Fruit fly (Drosophila melanogaster) whole organism, embryonic: ENCODE data around the gene CG16956.

Experiments
- Adf1 ChIP-seq: fragments of 200-800 bp; sonication (Bioruptor generic); IDR thresholded peaks from 2 replicates; pipeline ENCODE4 v1.3.6; 2022; ENCODE audit warnings: missing biosample characterization, missing genetic modification characterization
- Asciz ChIP-seq: fragments of 200-800 bp; sonication (Bioruptor generic); optimal IDR thresholded peaks from 2 replicates; lab custom pipeline; 2017; ENCODE audit warnings: missing biosample characterization, mild to moderate bottlenecking, missing genetic modification characterization, missing genetic modification reagents
- Atf-2 ChIP-seq: fragments of 200-800 bp; sonication (Bioruptor generic); optimal IDR thresholded peaks from 2 replicates; lab custom pipeline; 2016; ENCODE audit warnings: missing biosample characterization, missing genetic modification characterization
- CG14710 ChIP-seq: fragments of 200-800 bp; sonication (Bioruptor generic); optimal IDR thresholded peaks from 3 replicates; lab custom pipeline; 2019; ENCODE audit warnings: missing biosample characterization, mild to moderate bottlenecking, missing genetic modification characterization, moderate library complexity
- CG1529 ChIP-seq: fragments of 200-800 bp; sonication (Bioruptor generic); optimal IDR thresholded peaks from 3 replicates; lab custom pipeline; 2018; ENCODE audit warnings: missing biosample characterization, missing genetic modification characterization
- CG16815 ChIP-seq: fragments of 200-800 bp; sonication (Bioruptor generic); optimal IDR thresholded peaks from 3 replicates; lab custom pipeline; 2017; ENCODE audit warnings: missing biosample characterization, mild to moderate bottlenecking, missing genetic modification characterization
- CG18476 ChIP-seq: fragments of 200-800 bp; sonication (Bioruptor generic); optimal IDR thresholded peaks from 2 replicates; lab custom pipeline; 2016; ENCODE audit warnings: missing biosample characterization, mild to moderate bottlenecking, missing genetic modification characterization
- CG18619 ChIP-seq: fragments of 200-800 bp; sonication (Bioruptor generic); optimal IDR thresholded peaks from 3 replicates; lab custom pipeline; 2017; ENCODE audit warnings: missing biosample characterization, mild to moderate bottlenecking, missing genetic modification characterization
- CG2875 ChIP-seq: fragments of 200-800 bp; sonication (Bioruptor generic); optimal IDR thresholded peaks from 2 replicates; lab custom pipeline; 2017; ENCODE audit warnings: missing biosample characterization, mild to moderate bottlenecking, missing genetic modification characterization, missing genetic modification reagents
- CG2889 ChIP-seq: fragments of 200-800 bp; sonication (Bioruptor generic); IDR thresholded peaks from 3 replicates; pipeline ENCODE4 v1.3.6; 2022; ENCODE audit warnings: missing biosample characterization, missing genetic modification characterization
- CG31441 ChIP-seq: fragments of 200-800 bp; sonication (Bioruptor generic); IDR thresholded peaks from 2 replicates; pipeline ENCODE4 v1.3.6; 2022; ENCODE audit warnings: missing biosample characterization, missing genetic modification characterization
- CG33213 ChIP-seq: fragments of 200-800 bp; sonication (Bioruptor generic); optimal IDR thresholded peaks from 3 replicates; lab custom pipeline; 2016; ENCODE audit warnings: missing biosample characterization, missing genetic modification characterization
- CG34224 ChIP-seq: fragments of 200-800 bp; sonication (Bioruptor generic); IDR thresholded peaks from 3 replicates; pipeline ENCODE4 v1.3.6; 2022; ENCODE audit warnings: missing biosample characterization, missing genetic modification characterization; ENCODE audit not compliant: partially characterized antibody
- CG34376 ChIP-seq: fragments of 200-800 bp; sonication (Bioruptor generic); optimal IDR thresholded peaks from 2 replicates; lab custom pipeline; 2018; ENCODE audit warnings: missing biosample characterization, mild to moderate bottlenecking, missing genetic modification characterization
- CG4424 ChIP-seq: fragments of 200-800 bp; sonication (Bioruptor generic); optimal IDR thresholded peaks from 3 replicates; lab custom pipeline; 2016; ENCODE audit warnings: missing biosample characterization, missing genetic modification characterization
- CG6254 ChIP-seq: fragments of 200-800 bp; sonication (Bioruptor generic); optimal IDR thresholded peaks from 3 replicates; lab custom pipeline; 2017; ENCODE audit warnings: mild to moderate bottlenecking, missing biosample characterization, missing genetic modification reagents, missing genetic modification characterization
- CG6654 ChIP-seq: fragments of 200-800 bp; sonication (Bioruptor generic); optimal IDR thresholded peaks from 2 replicates; lab custom pipeline; 2017; ENCODE audit warnings: missing biosample characterization, mild to moderate bottlenecking, missing genetic modification characterization
- CG6791 ChIP-seq: fragments of 200-800 bp; sonication (Bioruptor generic); IDR thresholded peaks from 3 replicates; pipeline ENCODE4 v1.3.6; 2022; ENCODE audit warnings: missing biosample characterization, missing genetic modification characterization; ENCODE audit not compliant: partially characterized antibody
- CG8478 ChIP-seq: fragments of >200 bp; optimal IDR thresholded peaks from 2 replicates; lab custom pipeline; 2018
- CG9609 ChIP-seq: fragments of 200-800 bp; sonication (Bioruptor generic); optimal IDR thresholded peaks from 3 replicates; lab custom pipeline; 2016; ENCODE audit warnings: missing biosample characterization, missing genetic modification characterization
- CG9932 ChIP-seq: fragments of 200-800 bp; sonication (Bioruptor generic); IDR thresholded peaks from 2 replicates; pipeline ENCODE4 v1.3.6; 2022; ENCODE audit warnings: missing biosample characterization, missing genetic modification characterization
- CkIIα-i1 ChIP-seq: fragments of 200-800 bp; sonication (Bioruptor generic); IDR thresholded peaks from 2 replicates; pipeline ENCODE4 v1.3.6; 2022; ENCODE audit warnings: missing biosample characterization, missing genetic modification characterization
- Dp ChIP-seq: fragments of 200-800 bp; sonication (Bioruptor generic); optimal IDR thresholded peaks from 2 replicates; lab custom pipeline; 2018; ENCODE audit warnings: missing biosample characterization, mild to moderate bottlenecking, missing genetic modification characterization, moderate library complexity
- Elba2 ChIP-seq: fragments of 200-800 bp; sonication (Bioruptor generic); optimal IDR thresholded peaks from 3 replicates; lab custom pipeline; 2016; ENCODE audit warnings: missing biosample characterization, missing genetic modification characterization
- HLHmδ ChIP-seq: fragments of 200-800 bp; sonication (Bioruptor generic); optimal IDR thresholded peaks from 2 replicates; lab custom pipeline; 2018; ENCODE audit warnings: missing biosample characterization, mild to moderate bottlenecking, missing genetic modification characterization, moderate library complexity
- Hr3 ChIP-seq: fragments of 200-800 bp; sonication (Bioruptor generic); optimal IDR thresholded peaks from 3 replicates; lab custom pipeline; 2016; ENCODE audit warnings: missing biosample characterization, missing genetic modification characterization
- MBD-R2 ChIP-seq: fragments of 200-800 bp; sonication (Bioruptor generic); IDR thresholded peaks from 2 replicates; pipeline ENCODE4 v1.3.6; 2022; ENCODE audit warnings: missing biosample characterization, missing genetic modification characterization
- Med ChIP-seq: fragments of 200-800 bp; sonication (Bioruptor generic); peaks from one replicate; lab custom pipeline; 2016; ENCODE audit warnings: missing biosample characterization, missing genetic modification characterization, mild to moderate bottlenecking, inconsistent platforms, moderate library complexity
- Opbp ChIP-seq: fragments of 200-800 bp; sonication (Bioruptor generic); IDR thresholded peaks from 3 replicates; pipeline ENCODE4 v1.3.6; 2022; ENCODE audit warnings: missing biosample characterization, missing genetic modification characterization; ENCODE audit not compliant: partially characterized antibody
- Stat92E ChIP-seq, 3 experiments: fragments of >200 bp in 2 of 3; fragments of 200-800 bp in 1 of 3; sonication (Bioruptor generic) in 1 of 3; optimal IDR thresholded peaks; 2 replicates each; lab custom pipeline; 2017 to 2019; ENCODE audit warnings: missing biosample characterization in 3 of 3, missing genetic modification characterization in 3 of 3, mild to moderate bottlenecking in 1 of 3, moderate library complexity in 1 of 3
- Trl ChIP-seq, 3 experiments: fragments of >200 bp in 2 of 3; fragments of 200-800 bp in 1 of 3; sonication (Bioruptor generic) in 1 of 3; optimal IDR thresholded peaks; 2 replicates in 1 of 3; 3 replicates in 2 of 3; lab custom pipeline; 2016 to 2017; ENCODE audit warnings: missing biosample characterization in 1 of 3, missing genetic modification characterization in 1 of 3
- chm ChIP-seq: fragments of 200-800 bp; sonication (Bioruptor generic); IDR thresholded peaks from 2 replicates; pipeline ENCODE4 v1.3.6; 2022; ENCODE audit warnings: missing biosample characterization, missing genetic modification characterization
- cwo ChIP-seq: fragments of 200-800 bp; sonication (Bioruptor generic); optimal IDR thresholded peaks from 3 replicates; lab custom pipeline; 2017; ENCODE audit warnings: missing biosample characterization, missing genetic modification characterization, mild to moderate bottlenecking, moderate library complexity, missing genetic modification reagents
- dati ChIP-seq: fragments of 200-800 bp; sonication (Bioruptor generic); IDR thresholded peaks from 2 replicates; pipeline ENCODE4 v1.3.6; 2022; ENCODE audit warnings: missing biosample characterization, missing genetic modification characterization
- dmrt99B ChIP-seq: fragments of 200-800 bp; sonication (Bioruptor generic); optimal IDR thresholded peaks from 2 replicates; lab custom pipeline; 2018; ENCODE audit warnings: missing biosample characterization, mild to moderate bottlenecking, missing genetic modification characterization, moderate library complexity
- ewg ChIP-seq: fragments of 200-800 bp; sonication (Bioruptor generic); optimal IDR thresholded peaks from 3 replicates; lab custom pipeline; 2017; ENCODE audit warnings: mild to moderate bottlenecking, missing biosample characterization, missing genetic modification reagents, missing genetic modification characterization
- eyg ChIP-seq: fragments of 200-800 bp; sonication (Bioruptor generic); optimal IDR thresholded peaks from 3 replicates; lab custom pipeline; 2016; ENCODE audit warnings: missing biosample characterization, missing genetic modification characterization
- lab ChIP-seq: fragments of 200-800 bp; sonication (Bioruptor generic); optimal IDR thresholded peaks from 3 replicates; lab custom pipeline; 2017; ENCODE audit warnings: missing biosample characterization, missing genetic modification characterization, mild to moderate bottlenecking, moderate library complexity, missing genetic modification reagents
- mld ChIP-seq: fragments of 200-800 bp; sonication (Bioruptor generic); IDR thresholded peaks from 3 replicates; pipeline ENCODE4 v1.3.6; 2022; ENCODE audit warnings: missing biosample characterization, missing genetic modification characterization; ENCODE audit not compliant: partially characterized antibody
- nmo ChIP-seq: fragments of 200-800 bp; sonication (Bioruptor generic); optimal IDR thresholded peaks from 2 replicates; lab custom pipeline; 2018; ENCODE audit warnings: missing biosample characterization, mild to moderate bottlenecking, missing genetic modification characterization, moderate library complexity
- p53 ChIP-seq: fragments of 200-800 bp; sonication (Bioruptor generic); optimal IDR thresholded peaks from 2 replicates; lab custom pipeline; 2016; ENCODE audit warnings: missing biosample characterization, missing genetic modification characterization
- peb ChIP-seq: fragments of 200-800 bp; sonication (Bioruptor generic); IDR thresholded peaks from 2 replicates; pipeline ENCODE4 v1.3.6; 2022; ENCODE audit warnings: missing biosample characterization, missing genetic modification characterization
- pros ChIP-seq: fragments of 200-800 bp; sonication (Bioruptor generic); optimal IDR thresholded peaks from 3 replicates; lab custom pipeline; 2019; ENCODE audit warnings: missing biosample characterization, mild to moderate bottlenecking, missing genetic modification characterization, moderate library complexity
- sens-2 ChIP-seq: fragments of 200-800 bp; sonication (Bioruptor generic); IDR thresholded peaks from 2 replicates; pipeline ENCODE4 v1.3.6; 2022; ENCODE audit warnings: missing biosample characterization, missing genetic modification characterization
- tio ChIP-seq: fragments of 200-800 bp; sonication (Bioruptor generic); optimal IDR thresholded peaks from 2 replicates; lab custom pipeline; 2017; ENCODE audit warnings: missing biosample characterization, missing genetic modification characterization, inconsistent platforms
- tna ChIP-seq: fragments of 200-800 bp; sonication (Bioruptor generic); IDR thresholded peaks from 2 replicates; pipeline ENCODE4 v1.3.6; 2022; ENCODE audit warnings: missing biosample characterization, missing genetic modification characterization; ENCODE audit not compliant: partially characterized antibody
- unc-4 ChIP-seq: fragments of 200-800 bp; sonication (Bioruptor generic); IDR thresholded peaks from 2 replicates; pipeline ENCODE4 v1.3.6; 2022; ENCODE audit warnings: missing biosample characterization, missing genetic modification characterization; ENCODE audit not compliant: partially characterized antibody

The CG16956 gene

DNA sequence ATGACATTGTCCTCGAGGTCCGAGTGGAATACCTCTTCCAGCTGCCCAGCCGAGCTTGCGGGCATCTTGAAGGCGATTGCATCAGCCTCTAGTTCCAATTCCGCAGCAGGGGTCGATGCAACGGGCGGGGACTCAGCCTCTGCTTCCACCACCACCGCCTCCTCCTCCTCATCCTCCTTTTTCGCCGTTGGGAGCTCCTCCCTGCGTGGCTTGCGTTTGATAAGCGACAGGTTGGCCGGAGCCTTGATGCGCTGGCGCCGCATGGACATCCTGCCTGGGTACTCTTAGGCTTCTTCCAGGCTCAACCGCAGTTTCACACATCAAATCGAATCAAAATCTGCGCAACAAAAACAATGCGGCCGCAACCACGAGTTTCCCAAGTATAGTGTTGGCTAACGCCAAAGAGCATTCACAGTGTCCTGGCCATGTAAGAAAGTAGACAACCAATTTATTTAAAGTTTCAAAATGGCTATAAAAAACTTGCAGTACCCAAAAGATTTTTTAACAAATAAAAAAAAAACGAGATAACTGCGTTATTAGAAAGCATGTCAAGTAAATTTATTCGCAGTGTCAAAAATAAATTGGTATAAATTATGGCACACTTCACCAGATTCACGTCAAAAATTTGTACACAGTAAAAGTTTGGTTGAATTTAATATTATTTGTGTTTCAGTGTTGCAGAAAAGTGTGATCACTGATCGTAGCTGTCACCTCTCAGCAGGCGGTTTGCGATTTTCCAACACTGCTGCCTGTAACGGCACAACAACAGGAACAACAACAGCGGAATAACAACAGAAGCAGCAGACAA is 40.7 kb downstream of the CG16956 start, which contains the start of the genes Bdp1 and CG6565 (continued):
- TF ChIP-seq Atf-2, result peak; percentile 99
- peak; percentile 100 for TF ChIP-seq Med (GFP tag; lab: Kevin White, UChicago)
- TF ChIP-seq CG6791, result no peak
- TF ChIP-seq Dp (GFP tag; lab: Kevin White, UChicago), result peak; percentile 25
- TF ChIP-seq dmrt99B (tag; lab: Kevin White, UChicago), result peak; percentile 95
- no peak for TF ChIP-seq tna
- TF ChIP-seq ewg (GFP tag; lab: Kevin White, UChicago), result peak; percentile 97
- no peak for TF ChIP-seq CG8478 (lab: Kevin White, UChicago)
- no peak for TF ChIP-seq unc-4 (GFP tag; lab: Robert Waterston, UW)
- TF ChIP-seq CG9932, result peak; percentile 98
- peak; percentile 95 for TF ChIP-seq eyg
- TF ChIP-seq dati (GFP tag; lab: Robert Waterston, UW), result peak; percentile 60
- peak; percentile 99 for TF ChIP-seq nmo (GFP tag; lab: Kevin White, UChicago)
- peak; percentile 82 for TF ChIP-seq Adf1 (GFP tag; lab: Robert Waterston, UW)
- no peak for TF ChIP-seq mld (GFP tag; lab: Robert Waterston, UW)

- TF ChIP-seq sens-2 (GFP tag; lab: Robert Waterston, UW) (no peak), Atf-2 (no peak), CG4424 (GFP tag; lab: Kevin White, UChicago) (peak; percentile 26), lab (GFP tag; lab: Kevin White, UChicago) (peak; percentile 57), CG9609 (GFP tag; lab: Kevin White, UChicago) (no peak), CG14710 (tag; lab: Kevin White, UChicago) (peak; percentile 42), CkIIα-i1 (GFP tag; lab: Robert Waterston, UW) (no peak), MBD-R2 (GFP tag; lab: Robert Waterston, UW) (peak; percentile 85), Stat92E (GFP tag; optimal IDR thresholded peaks at IDR 0.05; lab: Kevin White, UChicago) (no peak), chm (GFP tag; lab: Robert Waterston, UW) (no peak), HLHmδ (no peak), peb (GFP tag; lab: Robert Waterston, UW) (no peak), CG1529 (no peak), CG18476 (GFP tag; lab: Kevin White, UChicago) (peak; percentile 1), p53 (GFP tag; lab: Kevin White, UChicago) (no peak), Trl (optimal IDR thresholded peaks at IDR 0.05; lab: Kevin White, UChicago) (no peak), Trl (GFP tag; optimal IDR thresholded peaks at IDR 0.05; lab: Kevin White, UChicago) (peak; percentile 31), Asciz (GFP tag; lab: Kevin White, UChicago) (no peak), pros (no peak), CG2889 (GFP tag; lab: Robert Waterston, UW) (no peak), CG18619 (GFP tag; lab: Kevin White, UChicago) (peak; percentile 6), Hr3 (GFP tag; lab: Kevin White, UChicago) (peak; percentile 3), tio (GFP tag; lab: Kevin White, UChicago) (no peak), CG34224 (GFP tag; lab: Robert Waterston, UW) (peak; percentile 52; the same call in 1 of the 3 replicates), CG16815 (GFP tag; lab: Kevin White, UChicago) (no peak), CG6654 (no peak), CG31441 (peak; percentile 39; the same call in 1 of the 2 replicates), CG2875 (GFP tag; lab: Kevin White, UChicago) (no peak), CG6254 (GFP tag; lab: Kevin White, UChicago) (no peak), CG34376 (peak; percentile 33), cwo (GFP tag; lab: Kevin White, UChicago) (no peak), CG33213 (peak; percentile 30), Elba2 (no peak), Opbp (peak; percentile 55; the same call in 2 of the 3 replicates)
These were observed 43.6 kb downstream of the CG16956 start, which contains the start of gene ND-B22 for dm6 chr2L:13370762-13371161. ND-B22 (minus strand) TSS chr2L:13371110.
